Worm (Caenorhabditis elegans) whole organism, L4/young adult: ENCODE results near the gene T28D6.3.

Source experiments
- W03F9.2 ChIP-seq: fragments of 150-350 bp; optimal IDR thresholded peaks from 2 replicates; lab custom pipeline; 2014; ENCODE audit warnings: missing biosample characterization, missing genetic modification characterization
- dao-5 ChIP-seq: sonication (generic microtip); optimal IDR thresholded peaks from 2 replicates; lab custom pipeline; 2016; ENCODE audit warnings: missing genotype, missing genetic modification characterization, moderate library complexity, missing compliant biosample characterization
- him-1 ChIP-seq: sonication (generic microtip); optimal IDR thresholded peaks from 2 replicates; lab custom pipeline; 2016; ENCODE audit warnings: missing genotype, missing genetic modification reagents, missing genetic modification characterization, missing compliant biosample characterization

DNA sequence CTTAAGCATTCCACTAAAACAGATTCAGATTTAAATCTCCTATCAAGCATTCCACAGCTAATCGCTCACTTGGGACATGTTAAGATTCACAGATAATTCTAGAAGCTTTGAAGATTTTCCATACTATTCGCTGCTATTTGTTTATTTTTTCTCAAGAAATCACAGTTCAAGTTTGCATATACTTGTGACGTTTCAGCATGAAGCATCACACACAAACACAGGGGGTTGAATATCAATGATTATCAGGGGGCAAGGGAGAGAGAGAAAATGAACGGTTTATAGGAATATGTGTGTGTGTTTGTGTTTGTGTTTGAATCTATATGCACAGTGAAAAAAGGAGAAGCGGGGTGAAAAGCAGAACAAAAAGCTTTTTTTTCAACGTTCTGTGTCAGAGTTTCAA lies 36.1 kb downstream of the T28D6.3 start, which contains the start of gene Y47D3B.12:
- TF ChIP-seq him-1 (no peak), W03F9.2 (tag; lab: Kevin White, UChicago) (no peak), dao-5 (tag; lab: Kevin White, UChicago) (no peak)
